Worm (Caenorhabditis elegans): ENCODE measurements around the gene capg-2.

The capg-2 gene

DNA sequence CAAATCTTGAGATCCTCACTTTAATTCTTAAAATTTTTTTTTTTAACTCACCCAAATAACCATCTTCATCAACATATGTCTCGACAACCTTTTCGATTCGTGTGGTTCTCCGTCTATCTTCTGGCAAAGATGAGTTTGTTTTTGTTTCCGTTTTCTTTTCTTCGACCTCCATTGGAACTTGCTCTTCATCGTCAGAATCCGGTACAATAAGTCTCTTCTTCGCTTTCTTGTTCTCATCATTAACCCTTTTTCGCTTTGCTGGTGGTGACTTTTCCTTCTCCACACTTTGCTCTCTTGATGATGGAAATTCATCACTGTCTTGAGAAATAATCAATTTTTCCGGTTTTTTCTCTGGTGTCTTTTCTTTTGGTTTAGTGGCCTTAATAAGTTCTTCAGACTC lies 44.4 kb downstream of the capg-2 start:
- TF ChIP-seq nhr-12 (tag; optimal IDR thresholded peaks at IDR 0.05): no peak
- TF ChIP-seq nhr-11 (tag; optimal IDR thresholded peaks at IDR 0.05): no peak
- no peak for TF ChIP-seq sem-4 (tag; optimal IDR thresholded peaks at IDR 0.05)
- no peak for TF ChIP-seq ztf-11 (tag; optimal IDR thresholded peaks at IDR 0.05)
- no peak for TF ChIP-seq dmd-4 (tag; optimal IDR thresholded peaks at IDR 0.05)
- no peak for TF ChIP-seq nhr-237 (tag; optimal IDR thresholded peaks at IDR 0.05)
- no peak for TF ChIP-seq lin-13 (GFP tag; optimal IDR thresholded peaks at IDR 0.05)

- no peak for TF ChIP-seq nhr-10 (tag; optimal IDR thresholded peaks at IDR 0.05)
- TF ChIP-seq alr-1 (tag; optimal IDR thresholded peaks at IDR 0.05): no peak
These were observed 45.4 kb downstream of the capg-2 start, which contains the start of gene R04F11.3 for ce11 chrV:12317080-12317479. Gene R04F11.3, minus strand, starts transcription at chrV:12317180.

DNA sequence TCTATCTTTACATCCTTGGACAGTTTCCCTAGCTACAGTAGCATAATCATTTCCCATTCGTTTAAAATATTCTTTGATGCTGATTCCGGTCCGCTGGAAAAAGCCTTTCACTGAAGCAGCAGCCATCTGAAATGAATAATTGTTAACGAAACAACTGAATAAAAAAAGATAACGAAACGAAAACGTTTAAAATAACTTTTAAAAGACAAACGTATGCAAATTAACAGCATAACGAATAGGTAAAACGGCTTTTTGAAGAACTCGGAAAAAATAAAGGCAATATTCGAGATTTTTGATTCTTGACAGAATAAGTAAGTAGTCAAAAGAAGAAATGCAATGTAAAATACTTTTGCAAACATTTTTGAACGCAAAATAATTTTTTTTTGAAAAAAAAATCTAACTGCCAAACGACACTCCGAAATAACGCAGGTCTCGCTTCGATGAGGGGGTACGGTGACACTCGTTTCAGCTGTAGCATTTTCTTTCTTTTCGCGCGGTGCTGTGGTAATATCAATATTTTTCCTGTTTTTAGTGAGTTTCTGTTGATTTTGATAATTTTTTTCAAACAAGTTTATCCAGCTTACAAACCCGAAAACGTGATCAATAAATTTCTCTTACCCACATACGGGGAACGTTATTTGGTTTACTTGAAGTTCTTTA lies 46.4 kb downstream of the capg-2 start, which contains the start of the genes R04F11.5 and R04F11.2:
TSS of gene R04F11.5 (minus strand) at position 126 of the 660 bp plus-strand sequence.
TSS of gene R04F11.2 (plus strand) at position 488 of the 660 bp plus-strand sequence.
- TF ChIP-seq nhr-237 (tag; optimal IDR thresholded peaks at IDR 0.05): no peak
- peak; percentile 16 for TF ChIP-seq ceh-16 (tag; optimal IDR thresholded peaks at IDR 0.05)
- peak; percentile 25 for TF ChIP-seq ztf-4 (tag; optimal IDR thresholded peaks at IDR 0.05)
- TF ChIP-seq ceh-82 (tag; optimal IDR thresholded peaks at IDR 0.05): no peak
- no peak for TF ChIP-seq ztf-1 (GFP tag; conservative IDR thresholded peaks at IDR 0.05)
- no peak for TF ChIP-seq zag-1 (tag; optimal IDR thresholded peaks at IDR 0.05)
- no peak for TF ChIP-seq unc-62 (GFP tag; optimal IDR thresholded peaks at IDR 0.05)
- no peak for TF ChIP-seq blmp-1 (tag; optimal IDR thresholded peaks at IDR 0.05; ENCODE audit: insufficient read depth)
- no peak for TF ChIP-seq lin-39 (tag; optimal IDR thresholded peaks at IDR 0.05)
- TF ChIP-seq elt-1 (tag; optimal IDR thresholded peaks at IDR 0.05): no peak
- no peak for TF ChIP-seq skn-1 (tag; optimal IDR thresholded peaks at IDR 0.05)
- TF ChIP-seq nhr-11 (tag; optimal IDR thresholded peaks at IDR 0.05): no peak
- no peak for TF ChIP-seq unc-39 (tag; optimal IDR thresholded peaks at IDR 0.05)
- TF ChIP-seq aly-2 (tag; optimal IDR thresholded peaks at IDR 0.05): no peak
- TF ChIP-seq alr-1 (tag; optimal IDR thresholded peaks at IDR 0.05): no peak
- peak; percentile 24 for TF ChIP-seq nhr-77 (tag; optimal IDR thresholded peaks at IDR 0.05)
- peak; percentile 55 for TF ChIP-seq mab-5 (tag; optimal IDR thresholded peaks at IDR 0.05)
- no peak for TF ChIP-seq F13H6.1 (tag; optimal IDR thresholded peaks at IDR 0.05)
- TF ChIP-seq nhr-23 (tag; optimal IDR thresholded peaks at IDR 0.05): no peak
- peak; percentile 72 for TF ChIP-seq fos-1 (tag; optimal IDR thresholded peaks at IDR 0.05)
- TF ChIP-seq nhr-25 (tag; optimal IDR thresholded peaks at IDR 0.05): peak; percentile 80
- TF ChIP-seq nhr-10 (tag; optimal IDR thresholded peaks at IDR 0.05): no peak
- peak; percentile 58 for TF ChIP-seq lin-11 (tag; optimal IDR thresholded peaks at IDR 0.05)
- TF ChIP-seq mbf-1 (tag; optimal IDR thresholded peaks at IDR 0.05): no peak
- no peak for TF ChIP-seq nhr-6 (tag; optimal IDR thresholded peaks at IDR 0.05)
- no peak for TF ChIP-seq peb-1 (tag; optimal IDR thresholded peaks at IDR 0.05)
- no peak for TF ChIP-seq ztf-11 (tag; optimal IDR thresholded peaks at IDR 0.05)
- peak; percentile 71 for TF ChIP-seq sma-3 (GFP tag; optimal IDR thresholded peaks at IDR 0.05)
- TF ChIP-seq elt-3 (tag; optimal IDR thresholded peaks at IDR 0.05): no peak
- TF ChIP-seq ama-1 (optimal IDR thresholded peaks at IDR 0.05): peak; percentile 39
- TF ChIP-seq dmd-4 (tag; optimal IDR thresholded peaks at IDR 0.05): no peak
- peak; percentile 27 for TF ChIP-seq snpc-4 (tag; optimal IDR thresholded peaks at IDR 0.05)
- TF ChIP-seq egl-27 (tag; optimal IDR thresholded peaks at IDR 0.05): no peak
- peak; percentile 72 for TF ChIP-seq nhr-21 (tag; optimal IDR thresholded peaks at IDR 0.05)
- peak; percentile 95 to 99 for TF ChIP-seq lsy-2 (tag; optimal IDR thresholded peaks at IDR 0.05)
- TF ChIP-seq sem-4 (tag; optimal IDR thresholded peaks at IDR 0.05): peak; percentile 68
- peak; percentile 94 for TF ChIP-seq C34F6.9 (tag; optimal IDR thresholded peaks at IDR 0.05)
- peak; percentile 23 for TF ChIP-seq ZK546.5 (tag; optimal IDR thresholded peaks at IDR 0.05)
- TF ChIP-seq gmeb-1 (tag; optimal IDR thresholded peaks at IDR 0.05): peak; percentile 83
- peak; percentile 81 for TF ChIP-seq lin-13 (GFP tag; optimal IDR thresholded peaks at IDR 0.05)
- no peak for TF ChIP-seq Y55F3AM.14 (GFP tag; optimal IDR thresholded peaks at IDR 0.05)
- TF ChIP-seq nhr-129 (tag; optimal IDR thresholded peaks at IDR 0.05): peak; percentile 83
- no peak for TF ChIP-seq mdl-1 (tag; optimal IDR thresholded peaks at IDR 0.05)
- no peak for TF ChIP-seq R02D3.7 (tag; optimal IDR thresholded peaks at IDR 0.05)
- TF ChIP-seq unc-55 (GFP tag; optimal IDR thresholded peaks at IDR 0.05): peak; percentile 95
- peak; percentile 88 for TF ChIP-seq crh-2 (tag; optimal IDR thresholded peaks at IDR 0.05)
- peak; percentile 75 for TF ChIP-seq sma-9 (GFP tag; optimal IDR thresholded peaks at IDR 0.05)
- TF ChIP-seq sma-9 (tag; optimal IDR thresholded peaks at IDR 0.05): no peak
- no peak for TF ChIP-seq nhr-12 (tag; optimal IDR thresholded peaks at IDR 0.05)
